Fruit fly (Drosophila melanogaster) ovary, adult (tissue): ENCODE data around the gene Rpn1.

ENCODE experiments used
- CG17801 ChIP-seq: fragments of 200-800 bp; optimal IDR thresholded peaks from 2 replicates; lab custom pipeline; 2019; ENCODE audit warnings: missing biosample characterization, mild to moderate bottlenecking, missing genetic modification characterization, moderate library complexity; ENCODE audit not compliant: partially characterized antibody

The Rpn1 gene

DNA sequence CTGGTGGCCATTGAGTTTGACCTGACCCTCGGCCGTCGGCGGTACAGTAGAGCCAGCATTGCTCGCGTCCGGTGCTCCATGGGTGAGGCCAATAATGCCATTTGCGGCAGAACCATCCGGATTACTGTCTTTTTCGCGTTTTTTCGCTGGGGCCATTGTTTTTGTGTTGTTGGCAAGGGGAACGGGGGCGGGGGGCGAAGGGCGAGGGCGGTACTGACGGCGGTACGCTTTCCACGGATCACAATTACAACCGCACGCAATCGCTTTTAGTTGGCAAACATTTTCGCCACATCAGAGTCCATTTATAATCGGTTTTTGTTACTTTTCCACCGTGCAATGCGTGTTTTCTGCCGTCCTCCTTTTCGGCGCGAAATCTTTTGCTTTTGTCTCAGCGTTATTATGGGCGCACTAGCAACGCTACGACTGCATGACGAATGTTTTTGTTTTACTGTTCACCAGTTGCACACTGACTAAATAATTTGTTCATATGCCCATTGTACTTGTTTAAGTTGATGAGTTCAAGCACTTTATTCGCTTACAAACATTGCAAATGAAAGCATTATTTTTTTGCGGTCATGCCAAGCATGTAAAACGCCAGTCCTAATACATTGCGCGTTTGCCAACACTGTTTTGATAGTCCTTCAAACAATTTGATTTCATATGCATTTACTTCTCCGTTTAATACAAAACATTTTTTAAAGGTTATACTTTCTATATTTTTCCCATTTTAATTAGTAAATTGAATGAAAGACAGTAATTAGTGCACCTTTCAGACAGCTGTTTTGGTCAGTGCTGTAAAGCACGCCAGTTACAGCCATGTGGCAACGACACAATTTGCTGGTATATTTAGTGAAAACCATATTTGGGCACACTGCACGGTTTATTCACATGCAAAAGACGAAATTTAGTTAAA, 8.2 kb downstream of the Rpn1 start, which contains the start of gene Pfdn6:
Gene Pfdn6 (plus strand): TSS at position 839 of the 913 bp plus-strand sequence.
- TF ChIP-seq CG17801 = peak; percentile 82

DNA sequence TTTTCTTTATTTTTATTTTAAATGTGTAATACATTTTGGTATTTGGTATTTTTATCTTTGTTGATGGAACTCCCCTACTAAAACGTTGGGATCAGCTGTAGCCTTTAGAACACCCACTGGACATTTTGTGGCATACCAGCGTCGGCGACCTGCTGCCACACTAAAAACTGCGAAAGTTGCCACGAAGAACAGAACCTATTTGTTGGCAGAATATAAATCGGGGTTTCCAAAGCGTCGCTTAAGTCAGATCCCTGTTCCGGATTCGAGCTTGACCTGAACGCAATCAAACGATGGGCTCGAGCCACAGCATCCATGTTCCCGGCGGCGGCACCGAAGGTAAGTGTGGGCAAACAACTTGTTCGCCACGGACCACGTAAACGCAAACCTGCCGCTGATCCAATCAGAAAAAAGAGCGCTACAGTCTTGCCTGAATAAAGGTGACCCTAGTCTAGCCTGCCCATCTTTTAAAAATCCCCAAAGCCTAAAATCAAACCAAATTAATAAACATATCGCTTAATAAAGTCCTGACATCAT, 10.0 kb downstream of the Rpn1 start, which contains the start of gene Grasp65:
Gene Grasp65 (plus strand): TSS at position 173 of the 534 bp plus-strand sequence.
- peak; percentile 52 for TF ChIP-seq CG17801

DNA sequence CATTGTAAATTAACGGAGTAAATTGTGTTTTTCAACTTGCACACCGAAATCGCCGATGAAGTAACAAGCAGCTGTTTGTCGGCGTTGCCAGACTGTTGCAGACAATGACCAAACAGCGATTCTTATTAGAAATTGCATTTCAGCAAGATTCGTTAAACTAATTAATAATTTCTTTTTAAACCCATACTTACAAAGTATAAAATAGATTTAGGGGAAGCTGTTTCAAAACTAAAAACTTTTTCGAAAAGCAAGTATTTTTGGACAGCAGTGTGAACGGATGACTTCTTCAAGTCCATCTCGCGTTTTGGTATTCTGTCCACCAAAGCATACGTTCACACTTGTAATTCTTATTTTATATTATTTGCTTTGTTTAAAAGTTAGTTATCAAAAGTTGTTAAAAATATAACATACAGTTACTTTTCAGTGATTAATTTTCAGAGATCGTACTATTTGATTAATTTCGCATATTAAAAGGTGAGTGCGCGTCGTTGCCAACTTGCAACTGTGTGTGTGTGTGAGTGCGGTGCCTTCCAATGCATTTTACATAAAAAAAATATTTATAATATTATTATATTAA, 13.7 kb downstream of the Rpn1 start, which contains the start of the genes CG8004 and RhoGDI:
Gene CG8004 (minus strand): TSS at position 74 of the 577 bp plus-strand sequence.
Gene RhoGDI (plus strand): TSS at position 309 of the 577 bp plus-strand sequence.
- TF ChIP-seq CG17801 = no peak

DNA sequence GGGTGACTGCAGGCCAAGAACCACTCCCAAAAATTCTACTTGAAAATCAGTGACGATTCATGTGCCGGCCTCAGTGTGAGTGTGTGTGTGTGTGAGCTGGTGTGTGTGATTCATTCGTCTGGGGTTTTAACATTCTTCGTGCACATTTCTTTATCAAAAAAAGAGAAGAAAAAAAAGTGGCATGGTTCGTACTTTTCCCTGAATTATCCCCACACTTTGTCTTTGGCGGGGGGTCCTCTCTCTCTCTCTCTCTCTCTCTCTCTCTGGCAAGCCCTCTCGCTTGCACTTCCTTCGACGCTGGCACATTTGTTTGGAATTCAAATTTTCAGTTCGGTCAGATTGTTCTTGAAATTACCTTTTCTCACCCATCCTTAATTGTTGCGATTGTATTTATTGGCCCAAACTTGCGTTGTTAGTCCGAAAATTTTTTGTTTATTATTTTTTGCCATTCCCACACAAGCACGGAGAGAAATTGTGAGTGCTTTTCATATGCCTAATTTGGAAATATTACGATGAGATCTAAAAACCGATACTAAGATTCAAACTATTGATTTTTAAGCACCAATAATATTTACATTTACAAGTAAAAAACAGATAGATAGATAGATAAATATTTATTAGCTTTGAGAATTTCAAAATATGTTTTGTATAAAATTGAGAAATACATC, 14.3 kb downstream of the Rpn1 start:
- no peak for TF ChIP-seq CG17801

DNA sequence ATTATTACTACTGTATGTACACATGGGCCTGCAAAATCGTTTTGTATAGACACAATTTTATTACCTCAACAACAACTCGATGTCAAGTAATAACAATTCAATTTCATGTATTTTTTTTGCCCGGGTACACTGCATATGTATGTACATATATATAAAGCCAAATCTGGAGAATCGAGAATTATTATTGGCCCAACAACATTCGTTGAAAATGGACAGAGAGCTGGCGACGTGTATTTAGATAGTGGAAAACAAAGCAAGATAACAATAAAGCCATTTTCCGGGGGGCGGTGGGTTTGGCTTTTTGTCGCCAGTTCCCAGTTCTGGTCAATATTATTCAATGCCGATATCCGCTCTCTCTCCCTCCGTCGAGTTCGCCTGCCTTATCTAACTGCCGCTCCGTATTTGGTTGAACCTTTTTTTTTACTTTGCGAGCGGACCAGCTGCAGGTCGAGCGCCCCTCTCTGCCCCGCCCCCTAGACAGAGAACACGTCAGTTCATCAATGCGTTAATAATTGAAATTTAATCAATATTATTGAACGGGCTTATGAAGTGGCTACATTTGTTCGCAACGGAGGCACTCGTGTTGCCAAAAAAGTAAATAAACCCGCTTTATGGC, 15.0 kb downstream of the Rpn1 start:
- TF ChIP-seq CG17801 = no peak

DNA sequence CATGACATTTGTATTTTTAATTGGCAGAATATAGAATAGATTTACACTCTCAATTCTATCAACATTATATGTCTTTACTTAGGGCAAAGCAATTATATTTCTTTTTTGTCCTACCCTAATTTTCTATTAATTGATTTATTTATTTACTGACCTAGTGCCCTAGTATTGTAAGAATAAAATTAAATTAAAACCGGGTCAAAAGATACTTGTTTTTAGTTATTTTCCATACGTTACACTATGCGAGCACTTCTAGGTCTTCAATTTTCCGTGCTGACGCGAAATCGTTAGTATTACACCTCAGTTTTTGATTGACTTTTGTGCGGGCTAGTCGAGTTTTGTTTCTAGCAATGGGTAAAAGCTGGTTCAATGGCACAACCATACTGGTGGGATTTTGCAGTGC, 16.5 kb downstream of the Rpn1 start, which contains the start of gene CG46462:
Gene CG46462 (plus strand): TSS at position 301 of the 400 bp plus-strand sequence.
- TF ChIP-seq CG17801 = no peak

DNA sequence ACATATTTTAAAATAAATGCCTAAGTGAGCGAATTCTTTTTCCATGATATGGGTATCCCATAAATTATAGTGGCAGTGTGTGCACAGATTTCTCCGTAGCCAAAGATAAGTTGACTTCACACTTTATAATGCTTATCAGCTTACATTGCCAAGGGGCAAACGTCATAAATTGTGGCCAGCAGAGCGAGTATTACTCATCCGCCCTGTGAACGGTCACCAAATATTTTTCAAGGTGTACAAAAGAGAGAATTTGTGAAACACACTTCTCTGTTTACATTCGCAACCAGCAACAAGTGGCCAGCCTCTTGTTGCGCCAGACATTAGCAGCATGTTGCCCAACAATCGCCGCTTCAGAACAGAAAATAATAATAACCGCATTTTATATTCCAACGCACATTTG, 18.1 kb downstream of the Rpn1 start:
- TF ChIP-seq CG17801 = peak; percentile 54

DNA sequence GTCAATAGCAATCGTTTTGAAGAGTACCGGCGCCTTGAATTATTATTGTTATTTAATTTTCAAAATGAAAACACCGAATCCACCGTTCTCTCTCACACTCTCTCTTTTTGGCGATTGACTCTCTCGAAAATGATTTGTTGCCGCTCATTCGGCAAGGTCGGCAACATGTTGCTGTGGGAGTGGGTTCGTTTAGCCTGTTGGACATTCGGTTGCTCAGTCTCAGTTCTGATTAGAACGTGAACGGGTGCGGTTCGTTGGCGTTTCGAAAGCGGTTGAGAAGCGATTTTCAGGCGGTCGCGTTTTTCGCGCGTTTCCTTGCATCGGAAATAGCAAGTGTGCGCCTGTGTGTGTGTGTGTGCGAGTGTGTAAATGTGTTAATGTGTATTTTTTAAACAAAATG, 24.2 kb downstream of the Rpn1 start, which contains the start of gene Ac76E:
Gene Ac76E (plus strand): TSS at position 264 of the 400 bp plus-strand sequence.
- peak; percentile 6 for TF ChIP-seq CG17801

DNA sequence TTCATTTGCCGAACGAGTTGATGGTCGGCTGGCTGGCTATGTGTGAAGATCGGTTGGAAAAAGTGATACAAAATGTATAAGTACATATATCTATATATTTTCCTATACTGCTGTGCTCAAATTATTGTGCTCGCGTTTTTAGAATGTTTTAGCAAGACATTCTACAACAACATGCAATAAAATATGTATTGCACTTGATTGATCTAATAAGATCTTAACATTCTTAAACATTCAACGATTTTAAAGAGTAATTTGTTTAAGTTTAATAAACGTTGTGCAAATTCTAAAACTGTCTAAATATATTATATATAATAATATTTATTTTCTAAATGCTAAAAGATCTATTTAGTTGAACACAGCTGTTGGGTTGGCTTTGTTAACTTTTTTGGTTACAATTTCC, 25.5 kb downstream of the Rpn1 start:
- no peak for TF ChIP-seq CG17801

DNA sequence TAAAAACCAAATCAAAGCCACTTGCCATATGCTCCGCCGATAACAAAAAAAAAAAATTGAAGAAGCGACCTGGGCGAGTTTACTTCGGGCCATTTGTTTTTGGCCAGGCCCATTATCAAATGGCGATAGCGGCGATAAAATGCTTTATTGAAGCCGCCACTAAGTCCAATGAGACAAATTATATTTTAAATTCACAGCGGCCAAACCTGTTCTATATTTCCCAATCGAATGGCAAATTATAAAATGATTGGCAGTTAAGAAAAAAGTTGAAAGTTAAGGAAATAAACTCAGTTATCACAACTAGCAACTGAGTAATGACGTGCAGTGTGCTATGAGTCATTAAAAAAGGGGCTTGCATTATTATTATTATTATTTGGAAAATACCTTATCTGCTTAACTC, 26.3 kb downstream of the Rpn1 start:
- TF ChIP-seq CG17801 = no peak

DNA sequence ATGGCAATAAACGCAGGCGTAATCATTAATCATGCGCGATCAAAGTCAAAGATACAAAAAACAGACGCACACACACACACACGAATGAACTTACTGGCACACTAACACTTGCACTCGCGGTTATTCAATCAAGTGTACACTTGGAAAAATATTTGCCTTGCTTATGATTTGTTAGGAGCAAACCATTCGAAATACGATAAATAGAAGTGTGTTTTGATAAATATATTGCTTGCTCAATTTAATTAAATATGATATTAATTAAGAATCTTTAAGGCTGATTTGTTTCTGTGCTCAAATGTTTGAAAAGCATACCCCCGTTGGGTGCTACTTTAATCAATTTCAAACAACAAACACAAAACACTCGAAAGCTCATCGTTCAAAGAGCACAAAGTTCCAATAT, 30.6 kb downstream of the Rpn1 start:
- no peak for TF ChIP-seq CG17801

DNA sequence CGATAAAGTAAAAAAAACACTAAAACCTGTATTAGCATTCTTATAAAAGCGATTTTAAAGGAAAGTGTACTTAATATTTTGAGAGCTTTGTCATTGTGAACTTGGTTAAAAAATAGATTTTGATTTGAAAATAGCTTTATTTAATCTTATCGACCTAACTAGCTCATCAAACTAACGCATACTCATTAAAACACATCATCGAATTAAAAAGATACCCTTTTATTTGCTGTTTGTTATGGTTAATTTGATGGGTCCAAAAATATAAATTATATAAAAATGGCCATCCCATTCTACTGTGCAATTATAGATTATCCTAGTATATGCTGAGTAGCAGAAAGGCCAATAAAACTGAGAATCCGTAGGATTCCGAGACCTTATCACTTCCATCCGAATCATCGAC, 36.2 kb downstream of the Rpn1 start, which contains the start of gene CG32219:
Gene CG32219 (minus strand): TSS at position 101 of the 400 bp plus-strand sequence.
- no peak for TF ChIP-seq CG17801

DNA sequence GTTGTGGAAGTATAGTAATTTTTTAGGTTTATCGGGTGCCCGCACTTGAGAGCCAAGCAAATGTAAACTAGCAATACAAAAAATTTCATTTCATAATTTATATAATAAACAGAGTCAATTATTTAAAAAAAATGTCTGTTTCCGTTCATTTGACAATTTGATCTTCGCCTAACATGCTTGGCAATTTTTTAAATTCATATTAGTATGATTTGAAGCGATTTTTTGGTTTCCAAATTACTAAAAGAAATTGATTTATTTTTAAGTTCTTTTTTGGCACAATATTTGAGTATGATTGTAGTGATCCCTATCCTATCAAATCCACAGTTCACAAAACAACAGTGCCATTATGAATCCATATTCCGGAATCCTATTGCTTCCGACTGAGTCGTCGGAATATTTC, 37.0 kb downstream of the Rpn1 start, which contains the start of gene CG34258:
Gene CG34258 (minus strand): TSS at position 101 of the 400 bp plus-strand sequence.
- TF ChIP-seq CG17801 = no peak

DNA sequence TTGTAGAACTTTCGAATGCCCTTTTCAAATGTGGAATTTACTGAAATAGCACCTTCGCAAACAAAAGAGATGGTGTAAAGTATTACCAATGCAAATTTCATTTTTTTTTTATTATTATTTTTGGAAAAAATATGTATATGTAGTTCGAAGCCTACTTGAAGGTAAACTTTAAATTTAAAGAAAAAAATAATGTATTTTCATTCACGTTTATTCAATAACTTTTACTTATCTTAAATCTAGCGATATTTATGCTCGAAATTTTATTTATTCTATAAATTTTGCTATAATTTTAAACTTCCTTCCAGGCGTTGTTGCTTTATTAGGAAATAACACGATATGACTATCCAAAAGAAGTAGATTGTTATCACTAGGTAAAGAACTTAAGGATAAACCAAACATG, 37.8 kb downstream of the Rpn1 start, which contains the start of gene CG33710:
Gene CG33710 (minus strand): TSS at position 101 of the 400 bp plus-strand sequence.
- no peak for TF ChIP-seq CG17801

DNA sequence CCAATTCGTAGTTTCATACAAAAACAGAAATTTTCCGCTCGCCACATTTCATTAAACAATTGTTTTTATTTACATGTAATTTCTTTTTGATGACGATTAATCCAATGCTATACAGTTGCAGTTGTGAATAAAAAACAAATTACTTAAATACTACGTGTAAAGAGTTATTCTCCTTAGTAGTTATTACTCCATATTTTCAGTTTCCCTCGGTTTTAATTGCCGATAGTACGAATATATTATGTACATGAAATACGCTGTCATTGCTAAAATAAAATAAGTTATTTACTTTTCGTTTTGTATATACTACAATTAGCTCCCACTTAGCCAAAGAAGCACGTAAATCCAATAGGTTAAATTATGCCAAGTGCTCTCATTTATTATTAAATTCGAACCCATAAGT, 38.8 kb downstream of the Rpn1 start, which contains the start of gene CG42655:
Gene CG42655 (minus strand): TSS at position 101 of the 400 bp plus-strand sequence.
- TF ChIP-seq CG17801 = no peak

DNA sequence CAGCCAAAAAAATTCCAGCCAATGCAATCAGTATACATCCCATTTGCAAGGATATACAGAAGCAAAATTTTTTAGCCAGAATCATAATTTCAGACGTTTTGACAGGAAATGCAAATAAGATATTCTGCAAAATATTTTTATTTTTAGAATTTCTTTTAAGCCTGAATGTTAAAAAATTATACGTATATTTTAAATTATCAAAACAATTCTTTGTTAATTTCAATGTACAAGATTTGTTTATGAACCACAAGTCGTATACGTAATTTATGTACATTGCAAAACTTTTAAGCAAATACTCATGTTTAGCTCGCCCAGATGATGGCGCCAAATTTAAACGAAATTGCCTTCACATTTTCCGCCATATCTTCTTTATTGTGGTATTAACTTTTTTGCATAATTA, 39.6 kb downstream of the Rpn1 start, which contains the start of gene CG42654:
Gene CG42654 (minus strand): TSS at position 101 of the 400 bp plus-strand sequence.
- no peak for TF ChIP-seq CG17801
